Worm (Caenorhabditis elegans) whole organism, L2 larva: ENCODE measurements around the gene gcy-18.
A peak's percentile ranks its signal among the peaks of the same experiment; 100 is the strongest.

Experiments
- R02D3.7 ChIP-seq: fragments of 150-350 bp; optimal IDR thresholded peaks from 2 replicates; lab custom pipeline; 2014; ENCODE audit warnings: missing biosample characterization, missing genetic modification characterization
- ama-1 ChIP-seq: fragments of 150-350 bp; optimal IDR thresholded peaks from 2 replicates; lab custom pipeline; 2018; ENCODE audit warnings: inconsistent platforms
- ceh-82 ChIP-seq: fragments of 150-350 bp; optimal IDR thresholded peaks from 2 replicates; lab custom pipeline; 2014; ENCODE audit warnings: missing biosample characterization, missing genetic modification characterization
- fos-1 ChIP-seq: fragments of 150-350 bp; optimal IDR thresholded peaks from 2 replicates; lab custom pipeline; 2014; ENCODE audit warnings: missing biosample characterization, missing genetic modification characterization
- gmeb-1 ChIP-seq: fragments of 150-350 bp; optimal IDR thresholded peaks from 2 replicates; lab custom pipeline; 2014; ENCODE audit warnings: missing biosample characterization, missing genetic modification characterization
- lin-13 ChIP-seq: fragments of 150-350 bp; optimal IDR thresholded peaks from 2 replicates; lab custom pipeline; 2014; ENCODE audit warnings: missing biosample characterization, missing genetic modification reagents, missing genetic modification characterization
- nhr-11 ChIP-seq: fragments of 150-350 bp; optimal IDR thresholded peaks from 2 replicates; lab custom pipeline; 2014; ENCODE audit warnings: missing biosample characterization, missing genetic modification characterization
- nhr-129 ChIP-seq: fragments of 150-350 bp; optimal IDR thresholded peaks from 2 replicates; lab custom pipeline; 2014; ENCODE audit warnings: missing biosample characterization, missing genetic modification characterization

DNA sequence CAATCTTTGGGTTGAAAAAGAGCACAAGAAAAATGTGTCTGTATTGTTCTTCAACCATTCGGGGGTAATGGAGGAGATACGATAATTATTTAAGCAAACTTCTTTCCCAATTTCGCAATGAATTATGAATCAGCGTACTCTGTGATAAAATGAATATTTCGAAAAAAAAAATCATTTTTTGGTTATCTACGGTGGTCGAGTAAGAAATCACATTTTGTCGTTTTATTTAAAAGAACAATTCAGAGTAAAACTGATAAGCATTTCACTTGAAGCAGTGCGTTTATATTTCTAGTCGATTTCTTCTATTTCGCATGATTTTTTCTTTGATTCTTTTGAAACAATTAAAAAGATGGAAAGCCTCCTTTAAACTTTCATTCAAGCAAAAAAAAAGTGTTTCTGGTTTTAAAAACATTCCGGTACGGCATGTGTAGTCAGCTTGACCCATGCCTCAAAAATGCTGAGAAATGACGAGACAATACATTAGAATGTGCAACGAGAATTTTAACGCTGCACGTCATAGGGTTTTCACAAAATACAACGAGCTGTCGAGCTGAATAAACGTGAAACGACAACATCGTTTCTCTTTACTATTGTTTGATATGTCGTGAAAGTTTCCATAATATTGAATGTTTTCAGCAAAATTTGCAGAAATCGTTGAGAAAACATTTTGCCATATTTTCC, 42.7 kb downstream of the gcy-18 start, which contains the start of gene K08D8.2:
- TF ChIP-seq nhr-11 (tag; lab: Kevin White, UChicago): no peak
- no peak for TF ChIP-seq ama-1 (lab: Kevin White, UChicago)
- TF ChIP-seq nhr-129 (tag; lab: Kevin White, UChicago): no peak
- TF ChIP-seq gmeb-1 (tag; lab: Kevin White, UChicago): no peak
- TF ChIP-seq R02D3.7 (tag; lab: Kevin White, UChicago): no peak
- no peak for TF ChIP-seq lin-13 (GFP tag; lab: Kevin White, UChicago)
- TF ChIP-seq fos-1 (tag; lab: Kevin White, UChicago): peak; percentile 66
- TF ChIP-seq ceh-82 (tag; lab: Kevin White, UChicago): no peak
